Worm (Caenorhabditis elegans): ENCODE data around the gene che-12.

DNA sequence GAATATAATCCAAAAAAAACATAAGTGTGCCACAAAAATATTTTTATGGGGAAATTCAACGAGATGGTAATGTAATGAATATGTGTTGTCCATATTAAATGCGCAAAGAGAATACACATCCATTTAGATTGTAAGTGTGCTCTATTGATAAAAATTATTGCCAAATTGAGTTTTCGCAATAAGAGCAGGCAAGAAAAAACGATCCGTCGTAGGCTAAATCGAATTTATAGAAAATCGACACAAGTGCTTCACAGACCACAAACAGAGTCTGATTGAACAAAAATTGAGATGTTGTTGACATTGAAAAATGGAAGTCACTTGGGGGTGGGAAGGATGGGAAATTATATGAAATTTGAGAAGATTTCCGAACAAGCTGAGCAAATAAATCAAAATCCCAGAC, 42.2 kb downstream of the che-12 start:
- TF ChIP-seq sea-1 (GFP tag; conservative IDR thresholded peaks at IDR 0.05) (no peak), hmbx-1 (tag; optimal IDR thresholded peaks at IDR 0.05) (no peak), tbx-11 (GFP tag; IDR thresholded peaks at IDR 0.05) (no peak), scrt-1 (GFP tag; IDR thresholded peaks at IDR 0.05) (no peak), ama-1 (optimal IDR thresholded peaks at IDR 0.05) (no peak), flt-1 (GFP tag; IDR thresholded peaks at IDR 0.05) (no peak), tra-4 (tag; optimal IDR thresholded peaks at IDR 0.05) (no peak)

Data from whole organism, early embryonic.